Fruit fly (Drosophila melanogaster) whole organism, embryonic: ENCODE data around the gene ZnT77C.

ENCODE experiments used
- Asciz ChIP-seq: fragments of 200-800 bp; sonication (Bioruptor generic); optimal IDR thresholded peaks from 2 replicates; lab custom pipeline; 2017; ENCODE audit warnings: missing biosample characterization, mild to moderate bottlenecking, missing genetic modification characterization, missing genetic modification reagents
- Atf-2 ChIP-seq: fragments of 200-800 bp; sonication (Bioruptor generic); optimal IDR thresholded peaks from 2 replicates; lab custom pipeline; 2016; ENCODE audit warnings: missing biosample characterization, missing genetic modification characterization
- Atf3 ChIP-seq: fragments of 200-800 bp; sonication (Bioruptor generic); optimal IDR thresholded peaks from 3 replicates; lab custom pipeline; 2016; ENCODE audit warnings: missing biosample characterization, missing genetic modification characterization
- BtbVII ChIP-seq: fragments of 200-800 bp; sonication (Bioruptor generic); optimal IDR thresholded peaks from 3 replicates; lab custom pipeline; 2017; ENCODE audit warnings: missing biosample characterization, mild to moderate bottlenecking, missing genetic modification characterization
- CG11560 ChIP-seq: fragments of 200-800 bp; sonication (Bioruptor generic); IDR thresholded peaks from 3 replicates; pipeline ENCODE4 v1.3.6; 2022; ENCODE audit warnings: missing biosample characterization, missing genetic modification characterization
- CG12391 ChIP-seq: fragments of 200-800 bp; sonication (Bioruptor generic); optimal IDR thresholded peaks from 3 replicates; lab custom pipeline; 2018; ENCODE audit warnings: missing biosample characterization, mild to moderate bottlenecking, missing genetic modification characterization, moderate library complexity
- CG13287 ChIP-seq: fragments of 200-800 bp; sonication (Bioruptor generic); IDR thresholded peaks from 2 replicates; pipeline ENCODE4 v1.3.6; 2022; ENCODE audit warnings: missing biosample characterization, missing genetic modification characterization; ENCODE audit not compliant: partially characterized antibody
- CG15696 ChIP-seq: fragments of 200-800 bp; sonication (Bioruptor generic); optimal IDR thresholded peaks from 2 replicates; lab custom pipeline; 2019; ENCODE audit warnings: missing biosample characterization, mild to moderate bottlenecking, missing genetic modification characterization, moderate library complexity
- CG17568 ChIP-seq: fragments of 200-800 bp; sonication (Bioruptor generic); optimal IDR thresholded peaks from 2 replicates; lab custom pipeline; 2018; ENCODE audit warnings: missing biosample characterization, mild to moderate bottlenecking, missing genetic modification characterization, moderate library complexity
- CG1832 ChIP-seq: fragments of 200-800 bp; sonication (Bioruptor generic); optimal IDR thresholded peaks from 2 replicates; lab custom pipeline; 2017; ENCODE audit warnings: missing biosample characterization, mild to moderate bottlenecking, missing genetic modification characterization, inconsistent platforms
- CG18599 ChIP-seq: fragments of 200-800 bp; sonication (Bioruptor generic); optimal IDR thresholded peaks from 3 replicates; lab custom pipeline; 2017; ENCODE audit warnings: missing biosample characterization, missing genetic modification characterization, mild to moderate bottlenecking, moderate library complexity, missing genetic modification reagents
- CG2120 ChIP-seq: fragments of 200-800 bp; sonication (Bioruptor generic); optimal IDR thresholded peaks from 3 replicates; lab custom pipeline; 2016; ENCODE audit warnings: missing biosample characterization, missing genetic modification characterization
- CG33213 ChIP-seq: fragments of 200-800 bp; sonication (Bioruptor generic); optimal IDR thresholded peaks from 3 replicates; lab custom pipeline; 2016; ENCODE audit warnings: missing biosample characterization, missing genetic modification characterization
- CG34376 ChIP-seq: fragments of 200-800 bp; sonication (Bioruptor generic); optimal IDR thresholded peaks from 2 replicates; lab custom pipeline; 2018; ENCODE audit warnings: missing biosample characterization, mild to moderate bottlenecking, missing genetic modification characterization
- CG3838 ChIP-seq: fragments of 200-800 bp; sonication (Bioruptor generic); optimal IDR thresholded peaks from 3 replicates; lab custom pipeline; 2016; ENCODE audit warnings: missing biosample characterization, missing genetic modification characterization
- CG8290 ChIP-seq, 3 experiments: fragments of 200-800 bp; sonication (Bioruptor generic); optimal IDR thresholded peaks; 2 replicates each; lab custom pipeline; 2016 to 2019; ENCODE audit warnings: missing biosample characterization in 3 of 3, missing genetic modification characterization in 3 of 3, mild to moderate bottlenecking in 2 of 3, moderate library complexity in 1 of 3
- CTCF ChIP-seq: fragments of 200-800 bp; sonication (Bioruptor generic); optimal IDR thresholded peaks from 2 replicates; lab custom pipeline; 2017; ENCODE audit warnings: missing biosample characterization, mild to moderate bottlenecking, missing genetic modification characterization, moderate library complexity
- CoRest ChIP-seq: fragments of 200-800 bp; sonication (Bioruptor generic); optimal IDR thresholded peaks from 3 replicates; lab custom pipeline; 2018; ENCODE audit warnings: missing biosample characterization, mild to moderate bottlenecking, missing genetic modification characterization, moderate library complexity
- Dbx ChIP-seq: fragments of 200-800 bp; sonication (Bioruptor generic); IDR thresholded peaks from 3 replicates; pipeline ENCODE4 v1.3.6; 2022; ENCODE audit warnings: missing biosample characterization, missing genetic modification characterization
- Dek ChIP-seq: fragments of 200-800 bp; sonication (Bioruptor generic); optimal IDR thresholded peaks from 3 replicates; lab custom pipeline; 2019; ENCODE audit warnings: missing biosample characterization, mild to moderate bottlenecking, missing genetic modification characterization, moderate library complexity
- Dfd ChIP-seq, 2 experiments: fragments of >200 bp; optimal IDR thresholded peaks; 2 replicates each; lab custom pipeline; 2017; ENCODE audit warnings: missing biosample characterization in 2 of 2, missing genetic modification characterization in 2 of 2
- Dp ChIP-seq: fragments of 200-800 bp; sonication (Bioruptor generic); optimal IDR thresholded peaks from 2 replicates; lab custom pipeline; 2018; ENCODE audit warnings: missing biosample characterization, mild to moderate bottlenecking, missing genetic modification characterization, moderate library complexity
- Dref ChIP-seq: fragments of 200-800 bp; sonication (Bioruptor generic); IDR thresholded peaks from 2 replicates; pipeline ENCODE4 v1.3.6; 2022; ENCODE audit warnings: missing biosample characterization, missing genetic modification characterization
- E2f2 ChIP-seq: fragments of 200-800 bp; sonication (Bioruptor generic); IDR thresholded peaks from 2 replicates; pipeline ENCODE4 v1.3.6; 2022; ENCODE audit warnings: missing biosample characterization, missing genetic modification characterization
- Ets65A ChIP-seq: fragments of 200-800 bp; sonication (Bioruptor generic); peaks from one replicate; lab custom pipeline; 2016; ENCODE audit warnings: missing biosample characterization, missing genetic modification characterization
- Ets97D ChIP-seq: fragments of 200-800 bp; sonication (Bioruptor generic); optimal IDR thresholded peaks from 3 replicates; lab custom pipeline; 2016; ENCODE audit warnings: missing biosample characterization, missing genetic modification characterization
- Hey ChIP-seq: fragments of 200-800 bp; sonication (Bioruptor generic); optimal IDR thresholded peaks from 3 replicates; lab custom pipeline; 2018; ENCODE audit warnings: missing biosample characterization, mild to moderate bottlenecking, missing genetic modification characterization
- MBD-R2 ChIP-seq: fragments of 200-800 bp; sonication (Bioruptor generic); IDR thresholded peaks from 2 replicates; pipeline ENCODE4 v1.3.6; 2022; ENCODE audit warnings: missing biosample characterization, missing genetic modification characterization
- Mrtf ChIP-seq: fragments of 200-800 bp; sonication (Bioruptor generic); IDR thresholded peaks from 3 replicates; pipeline ENCODE4 v1.3.6; 2022; ENCODE audit warnings: missing biosample characterization, missing genetic modification characterization
- Myb ChIP-seq: fragments of 200-800 bp; sonication (Bioruptor generic); optimal IDR thresholded peaks from 2 replicates; lab custom pipeline; 2016; ENCODE audit warnings: missing biosample characterization, missing genetic modification characterization
- Optix ChIP-seq: fragments of 200-800 bp; sonication (Bioruptor generic); IDR thresholded peaks from 3 replicates; pipeline ENCODE4 v1.3.6; 2022; ENCODE audit warnings: missing biosample characterization, missing genetic modification characterization
- Pdp1 ChIP-seq, 2 experiments: fragments of 200-800 bp; sonication (Bioruptor generic); optimal IDR thresholded peaks; 3 replicates each; lab custom pipeline; 2016; ENCODE audit warnings: missing biosample characterization in 2 of 2, missing genetic modification characterization in 2 of 2, mild to moderate bottlenecking in 1 of 2, moderate library complexity in 1 of 2
- ab ChIP-seq: fragments of 200-800 bp; sonication (Bioruptor generic); optimal IDR thresholded peaks from 2 replicates; lab custom pipeline; 2016; ENCODE audit warnings: missing biosample characterization, missing genetic modification characterization
- bbx ChIP-seq: fragments of 200-800 bp; sonication (Bioruptor generic); IDR thresholded peaks from 2 replicates; pipeline ENCODE4 v1.3.6; 2022; ENCODE audit warnings: missing biosample characterization, missing genetic modification characterization; ENCODE audit not compliant: partially characterized antibody
- bigmax ChIP-seq: fragments of 200-800 bp; sonication (Bioruptor generic); optimal IDR thresholded peaks from 2 replicates; lab custom pipeline; 2018; ENCODE audit warnings: missing biosample characterization, mild to moderate bottlenecking, missing genetic modification characterization
- cg ChIP-seq: fragments of 200-800 bp; sonication (Bioruptor generic); optimal IDR thresholded peaks from 3 replicates; lab custom pipeline; 2019; ENCODE audit warnings: missing biosample characterization, mild to moderate bottlenecking, missing genetic modification characterization, moderate library complexity
- corto ChIP-seq: fragments of 200-800 bp; sonication (Bioruptor generic); optimal IDR thresholded peaks from 2 replicates; lab custom pipeline; 2016; ENCODE audit warnings: missing biosample characterization, mild to moderate bottlenecking, missing genetic modification characterization, moderate library complexity
- crc ChIP-seq: fragments of 200-800 bp; sonication (Bioruptor generic); optimal IDR thresholded peaks from 2 replicates; lab custom pipeline; 2016; ENCODE audit warnings: missing biosample characterization, missing genetic modification characterization
- dimm ChIP-seq: fragments of 200-800 bp; sonication (Bioruptor generic); IDR thresholded peaks from 2 replicates; pipeline ENCODE4 v1.3.6; 2022; ENCODE audit warnings: missing biosample characterization, missing genetic modification characterization
- dpn ChIP-seq, 2 experiments: fragments of 200-800 bp; sonication (Bioruptor generic); optimal IDR thresholded peaks; 3 replicates each; lab custom pipeline; 2016; ENCODE audit warnings: missing biosample characterization in 2 of 2, missing genetic modification characterization in 2 of 2
- dysf ChIP-seq: fragments of 200-800 bp; sonication (Bioruptor generic); IDR thresholded peaks from 3 replicates; pipeline ENCODE4 v1.3.6; 2022; ENCODE audit warnings: missing biosample characterization, missing genetic modification characterization
- exex ChIP-seq: fragments of 200-800 bp; sonication (Bioruptor generic); optimal IDR thresholded peaks from 4 replicates; lab custom pipeline; 2018; ENCODE audit warnings: missing biosample characterization, mild to moderate bottlenecking, missing genetic modification characterization, moderate library complexity
- grau ChIP-seq: fragments of 200-800 bp; optimal IDR thresholded peaks from 3 replicates; lab custom pipeline; 2019; ENCODE audit warnings: missing biosample characterization, mild to moderate bottlenecking, missing genetic modification characterization, moderate library complexity
- gro ChIP-seq: fragments of 200-800 bp; sonication (Bioruptor generic); optimal IDR thresholded peaks from 2 replicates; lab custom pipeline; 2016; ENCODE audit warnings: missing biosample characterization, missing genetic modification characterization
- klu ChIP-seq: fragments of 200-800 bp; sonication (Bioruptor generic); IDR thresholded peaks from 2 replicates; pipeline ENCODE4 v1.3.6; 2022; ENCODE audit warnings: missing biosample characterization, missing genetic modification characterization
- nom ChIP-seq: fragments of 200-800 bp; sonication (Bioruptor generic); optimal IDR thresholded peaks from 2 replicates; lab custom pipeline; 2017; ENCODE audit warnings: missing biosample characterization, missing genetic modification characterization, mild to moderate bottlenecking, moderate library complexity, missing genetic modification reagents
- slbo ChIP-seq: fragments of 200-800 bp; sonication (Bioruptor generic); IDR thresholded peaks from 2 replicates; pipeline ENCODE4 v1.3.6; 2022; ENCODE audit warnings: missing biosample characterization, missing genetic modification characterization
- so ChIP-seq: fragments of 200-800 bp; sonication (Bioruptor generic); IDR thresholded peaks from 3 replicates; pipeline ENCODE4 v1.3.6; 2022; ENCODE audit warnings: missing biosample characterization, missing genetic modification characterization
- stwl ChIP-seq: fragments of 200-800 bp; sonication (Bioruptor generic); optimal IDR thresholded peaks from 3 replicates; lab custom pipeline; 2018; ENCODE audit warnings: missing biosample characterization, mild to moderate bottlenecking, missing genetic modification characterization, moderate library complexity

ZnT77C gene

dm6 chr3L:20497124-20497996, 2.6 kb upstream of the ZnT77C start, which contains the start of gene CG32425:
CG32425 (plus strand) TSS chr3L:20497323.
- TF ChIP-seq Ets97D (GFP tag; lab: Kevin White, UChicago): peak; percentile 61
- TF ChIP-seq so: no peak
- peak; percentile 2 for TF ChIP-seq Dek (tag; lab: Kevin White, UChicago)
- no peak for TF ChIP-seq CG1832
- TF ChIP-seq CG12391 (tag; lab: Kevin White, UChicago): peak; percentile 24
- no peak for TF ChIP-seq Optix
- peak; percentile 69 for TF ChIP-seq Myb (GFP tag; lab: Kevin White, UChicago)
- TF ChIP-seq ab (GFP tag; lab: Kevin White, UChicago): no peak
- TF ChIP-seq dpn (GFP tag; optimal IDR thresholded peaks at IDR 0.05; lab: Kevin White, UChicago): peak in 1 of 2 experiments; percentile 26
- no peak for TF ChIP-seq klu
- peak; percentile 62 for TF ChIP-seq MBD-R2 (GFP tag; lab: Robert Waterston, UW)
- TF ChIP-seq cg (GFP tag; lab: Kevin White, UChicago): peak; percentile 74
- TF ChIP-seq CG34376 (GFP tag; lab: Kevin White, UChicago): peak; percentile 13
- TF ChIP-seq exex: peak; percentile 80
- TF ChIP-seq Pdp1 (GFP tag; optimal IDR thresholded peaks at IDR 0.05; lab: Kevin White, UChicago): peak in 1 of 2 experiments; percentile 80
- no peak for TF ChIP-seq CG15696 (tag; lab: Kevin White, UChicago)
- no peak for TF ChIP-seq Dfd (GFP tag; optimal IDR thresholded peaks at IDR 0.05; lab: Kevin White, UChicago)
- no peak for TF ChIP-seq Atf3 (GFP tag; lab: Kevin White, UChicago)
- no peak for TF ChIP-seq CG11560 (tag; lab: Robert Waterston, UW)
- TF ChIP-seq Atf-2 (GFP tag; lab: Kevin White, UChicago): no peak
- TF ChIP-seq CG8290 (GFP tag; optimal IDR thresholded peaks at IDR 0.05; lab: Kevin White, UChicago): no peak
- peak in 1 of 2 experiments; percentile 1 for TF ChIP-seq CG8290 (tag; optimal IDR thresholded peaks at IDR 0.05; lab: Kevin White, UChicago)
- TF ChIP-seq Asciz: no peak
- TF ChIP-seq Hey: no peak
- TF ChIP-seq crc (GFP tag; lab: Kevin White, UChicago): no peak
- TF ChIP-seq Dbx (GFP tag; lab: Robert Waterston, UW): peak; percentile 38; the same call in 1 of the 3 replicates
- TF ChIP-seq nom (GFP tag; lab: Kevin White, UChicago): peak; percentile 7
- TF ChIP-seq Dp (GFP tag; lab: Kevin White, UChicago): peak; percentile 44
- no peak for TF ChIP-seq CG3838 (GFP tag; lab: Kevin White, UChicago)
- TF ChIP-seq Mrtf (GFP tag; lab: Robert Waterston, UW): no peak
- TF ChIP-seq E2f2: peak; percentile 51
- TF ChIP-seq bigmax (GFP tag; lab: Kevin White, UChicago): peak; percentile 27
- peak; percentile 54 for TF ChIP-seq bbx (GFP tag; lab: Robert Waterston, UW)
- peak; percentile 28 for TF ChIP-seq CG2120 (GFP tag; lab: Kevin White, UChicago)
- peak; percentile 42 for TF ChIP-seq CTCF (GFP tag; lab: Kevin White, UChicago)
- TF ChIP-seq CG33213 (GFP tag; lab: Kevin White, UChicago): peak; percentile 34
- no peak for TF ChIP-seq BtbVII (GFP tag; lab: Kevin White, UChicago)
- peak; percentile 45; the same call in 1 of the 2 replicates for TF ChIP-seq slbo (GFP tag; lab: Robert Waterston, UW)
- TF ChIP-seq CoRest (tag; lab: Kevin White, UChicago): peak; percentile 36
- peak; percentile 81 for TF ChIP-seq stwl (tag; lab: Kevin White, UChicago)
- TF ChIP-seq Dref (GFP tag; lab: Robert Waterston, UW): no peak
- peak; percentile 30; the same call in 1 of the 2 replicates for TF ChIP-seq CG13287 (GFP tag; lab: Robert Waterston, UW)
- TF ChIP-seq dimm (GFP tag; lab: Robert Waterston, UW): no peak
- TF ChIP-seq corto: no peak
- TF ChIP-seq grau (tag; lab: Kevin White, UChicago): peak; percentile 8
- peak; percentile 5 for TF ChIP-seq CG18599 (GFP tag; lab: Kevin White, UChicago)
- no peak for TF ChIP-seq CG17568 (GFP tag; lab: Kevin White, UChicago)
- peak; percentile 84 for TF ChIP-seq Ets65A (GFP tag; lab: Kevin White, UChicago)
- TF ChIP-seq dysf (GFP tag; lab: Robert Waterston, UW): no peak
- peak; percentile 36 for TF ChIP-seq gro (GFP tag; lab: Kevin White, UChicago)
